Worm (Caenorhabditis elegans) whole organism, L4 larva: ENCODE measurements around the gene Y76B12C.8.

Source experiments
- fkh-10 ChIP-seq: fragments of 150-350 bp; optimal IDR thresholded peaks from 2 replicates; lab custom pipeline; 2014; ENCODE audit warnings: missing biosample characterization, missing genetic modification reagents, missing genetic modification characterization
- lsy-2 ChIP-seq, 2 experiments: fragments of 150-350 bp in 1 of 2; sonication (generic microtip) in 1 of 2; optimal IDR thresholded peaks; 2 replicates each; lab custom pipeline; 2014 to 2017; ENCODE audit warnings: missing biosample characterization in 2 of 2, missing genetic modification characterization in 2 of 2
- mxl-3 ChIP-seq: fragments of 200-800 bp; sonication (Bioruptor generic); optimal IDR thresholded peaks from 2 replicates; lab custom pipeline; 2018; ENCODE audit warnings: mild to moderate bottlenecking, missing genetic modification characterization, missing compliant biosample characterization
- nhr-77 ChIP-seq: fragments of 150-350 bp; optimal IDR thresholded peaks from 2 replicates; lab custom pipeline; 2014; ENCODE audit warnings: missing biosample characterization, missing genetic modification characterization
- pqm-1 ChIP-seq: sonication (generic microtip); optimal IDR thresholded peaks from 2 replicates; lab custom pipeline; 2017; ENCODE audit warnings: missing biosample characterization, missing genetic modification characterization
- ztf-7 ChIP-seq: fragments of 150-350 bp; optimal IDR thresholded peaks from 2 replicates; lab custom pipeline; 2014; ENCODE audit warnings: missing biosample characterization, missing genetic modification characterization

DNA sequence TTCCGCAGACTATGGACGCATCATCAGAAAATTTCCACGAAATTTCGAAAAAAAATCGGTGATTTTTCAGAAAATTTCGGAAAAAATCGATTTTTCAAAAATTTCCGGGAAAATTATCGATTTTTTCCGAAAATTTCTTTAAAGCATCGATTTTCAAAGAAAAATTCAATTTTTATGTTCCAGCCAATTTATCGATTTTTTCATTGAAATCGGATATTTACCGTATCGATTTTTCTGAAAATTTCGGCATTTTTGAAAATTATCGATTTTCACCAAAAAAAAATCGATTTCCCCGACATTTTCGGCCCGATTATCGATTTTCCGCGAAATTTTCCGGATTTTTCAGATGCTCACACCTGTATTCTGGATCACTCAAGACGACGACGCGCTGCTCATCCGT, 14.7 kb upstream of the Y76B12C.8 start, which contains the start of gene Y48A5A.1:
- TF ChIP-seq nhr-77 (tag; lab: Kevin White, UChicago) (no peak), ztf-7 (tag; lab: Kevin White, UChicago) (no peak), lsy-2 (tag; optimal IDR thresholded peaks at IDR 0.05; lab: Kevin White, UChicago) (no peak), mxl-3 (no peak), fkh-10 (GFP tag; lab: Kevin White, UChicago) (no peak), pqm-1 (tag; lab: Kevin White, UChicago) (no peak)
